Worm (Caenorhabditis elegans) whole organism, midembryonic: ENCODE results near the gene hrg-6.

ENCODE experiments used
- cog-1 ChIP-seq: sonication (generic microtip); optimal IDR thresholded peaks from 2 replicates; lab custom pipeline; 2016; ENCODE audit warnings: missing genetic modification characterization, missing compliant biosample characterization
- flt-1 ChIP-seq: fragments of 200-800 bp; sonication (Bioruptor generic); IDR thresholded peaks from 2 replicates; pipeline ENCODE4 v1.3.6; 2022; ENCODE audit warnings: missing genetic modification characterization, missing compliant biosample characterization

DNA sequence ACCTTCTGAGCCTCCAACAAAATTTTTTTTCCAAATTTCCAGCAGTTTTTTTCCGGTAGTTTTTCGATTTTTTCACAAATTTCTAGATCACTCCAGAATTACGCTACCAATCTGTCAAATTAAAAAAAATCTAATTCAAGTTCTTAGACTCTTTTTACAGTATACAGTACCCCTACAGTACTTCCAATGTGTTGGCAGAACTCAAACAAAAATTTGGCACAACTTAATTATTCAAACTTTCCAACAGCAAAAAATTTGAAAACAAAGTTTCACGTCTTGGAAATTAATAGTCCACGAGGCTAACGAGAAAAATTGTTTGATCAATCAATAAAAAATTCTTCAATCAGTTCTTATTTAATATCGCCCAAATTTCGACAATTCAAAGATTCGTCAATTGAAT is 17.4 kb downstream of the hrg-6 start, which contains the start of gene F36H1.3:
- TF ChIP-seq flt-1 (GFP tag; lab: Robert Waterston, UW): no peak
- TF ChIP-seq cog-1 (tag; lab: Kevin White, UChicago): no peak
